Fruit fly (Drosophila melanogaster) whole organism, embryonic: ENCODE measurements around the gene Smvt.

Source experiments
- Adf1 ChIP-seq: fragments of 200-800 bp; sonication (Bioruptor generic); IDR thresholded peaks from 2 replicates; pipeline ENCODE4 v1.3.6; 2022; ENCODE audit warnings: missing biosample characterization, missing genetic modification characterization
- Atf3 ChIP-seq: fragments of 200-800 bp; sonication (Bioruptor generic); optimal IDR thresholded peaks from 3 replicates; lab custom pipeline; 2016; ENCODE audit warnings: missing biosample characterization, missing genetic modification characterization
- Atf6 ChIP-seq: fragments of 200-800 bp; sonication (Bioruptor generic); IDR thresholded peaks from 2 replicates; pipeline ENCODE4 v1.3.6; 2022; ENCODE audit warnings: missing biosample characterization, missing genetic modification characterization
- CG10565 ChIP-seq: fragments of 200-800 bp; sonication (Bioruptor generic); optimal IDR thresholded peaks from 3 replicates; lab custom pipeline; 2016; ENCODE audit warnings: missing biosample characterization, mild to moderate bottlenecking, missing genetic modification characterization
- CG12155 ChIP-seq: fragments of 200-800 bp; sonication (Bioruptor generic); optimal IDR thresholded peaks from 3 replicates; lab custom pipeline; 2016; ENCODE audit warnings: missing biosample characterization, missing genetic modification characterization
- CG12236 ChIP-seq: fragments of 200-800 bp; sonication (Bioruptor generic); optimal IDR thresholded peaks from 2 replicates; lab custom pipeline; 2016; ENCODE audit warnings: missing biosample characterization, missing genetic modification characterization
- CG13296 ChIP-seq: fragments of 200-800 bp; sonication (Bioruptor generic); optimal IDR thresholded peaks from 3 replicates; lab custom pipeline; 2018; ENCODE audit warnings: missing biosample characterization, mild to moderate bottlenecking, missing genetic modification characterization
- CG13624 ChIP-seq: fragments of 200-800 bp; sonication (Bioruptor generic); optimal IDR thresholded peaks from 2 replicates; lab custom pipeline; 2016; ENCODE audit warnings: missing biosample characterization, missing genetic modification characterization
- CG14441 ChIP-seq: fragments of 200-800 bp; sonication (Bioruptor generic); IDR thresholded peaks from 2 replicates; pipeline ENCODE4 v1.3.6; 2022; ENCODE audit warnings: missing biosample characterization, missing genetic modification characterization
- CG15696 ChIP-seq: fragments of 200-800 bp; sonication (Bioruptor generic); optimal IDR thresholded peaks from 2 replicates; lab custom pipeline; 2019; ENCODE audit warnings: missing biosample characterization, mild to moderate bottlenecking, missing genetic modification characterization, moderate library complexity
- CG16813 ChIP-seq: fragments of 200-800 bp; sonication (Bioruptor generic); IDR thresholded peaks from 3 replicates; pipeline ENCODE4 v1.3.6; 2022; ENCODE audit warnings: missing biosample characterization, missing genetic modification characterization; ENCODE audit not compliant: partially characterized antibody
- CG17612 ChIP-seq: fragments of 200-800 bp; sonication (Bioruptor generic); IDR thresholded peaks from 2 replicates; pipeline ENCODE4 v1.3.6; 2022; ENCODE audit warnings: missing biosample characterization, missing genetic modification characterization
- CG18476 ChIP-seq: fragments of 200-800 bp; sonication (Bioruptor generic); optimal IDR thresholded peaks from 2 replicates; lab custom pipeline; 2016; ENCODE audit warnings: missing biosample characterization, mild to moderate bottlenecking, missing genetic modification characterization
- CG3065 ChIP-seq: fragments of 200-800 bp; sonication (Bioruptor generic); optimal IDR thresholded peaks from 2 replicates; lab custom pipeline; 2016; ENCODE audit warnings: missing biosample characterization, missing genetic modification characterization
- CG31365 ChIP-seq: fragments of 200-800 bp; sonication (Bioruptor generic); optimal IDR thresholded peaks from 2 replicates; lab custom pipeline; 2018; ENCODE audit warnings: missing biosample characterization, mild to moderate bottlenecking, missing genetic modification characterization
- CG34422 ChIP-seq: fragments of 200-800 bp; sonication (Bioruptor generic); IDR thresholded peaks from 3 replicates; pipeline ENCODE4 v1.3.6; 2022; ENCODE audit warnings: missing biosample characterization, missing genetic modification characterization
- CG4707 ChIP-seq: fragments of 200-800 bp; sonication (Bioruptor generic); optimal IDR thresholded peaks from 2 replicates; lab custom pipeline; 2018; ENCODE audit warnings: missing biosample characterization, mild to moderate bottlenecking, missing genetic modification characterization, moderate library complexity
- CG4730 ChIP-seq: fragments of 200-800 bp; sonication (Bioruptor generic); IDR thresholded peaks from 2 replicates; pipeline ENCODE4 v1.3.6; 2022; ENCODE audit warnings: missing biosample characterization, missing genetic modification characterization
- CG5180 ChIP-seq: fragments of 200-800 bp; sonication (Bioruptor generic); optimal IDR thresholded peaks from 3 replicates; lab custom pipeline; 2017; ENCODE audit warnings: missing biosample characterization, missing genetic modification characterization, mild to moderate bottlenecking, moderate library complexity, missing genetic modification reagents
- CG6254 ChIP-seq: fragments of 200-800 bp; sonication (Bioruptor generic); optimal IDR thresholded peaks from 3 replicates; lab custom pipeline; 2017; ENCODE audit warnings: mild to moderate bottlenecking, missing biosample characterization, missing genetic modification reagents, missing genetic modification characterization
- CG6765 ChIP-seq: fragments of 200-800 bp; sonication (Bioruptor generic); optimal IDR thresholded peaks from 3 replicates; lab custom pipeline; 2017; ENCODE audit warnings: missing biosample characterization, mild to moderate bottlenecking, missing genetic modification characterization
- CG6791 ChIP-seq: fragments of 200-800 bp; sonication (Bioruptor generic); IDR thresholded peaks from 3 replicates; pipeline ENCODE4 v1.3.6; 2022; ENCODE audit warnings: missing biosample characterization, missing genetic modification characterization; ENCODE audit not compliant: partially characterized antibody
- CG8359 ChIP-seq: fragments of 200-800 bp; sonication (Bioruptor generic); optimal IDR thresholded peaks from 2 replicates; lab custom pipeline; 2017; ENCODE audit warnings: missing biosample characterization, mild to moderate bottlenecking, missing genetic modification characterization, borderline replicate concordance
- CG9876 ChIP-seq: fragments of 200-800 bp; sonication (Bioruptor generic); optimal IDR thresholded peaks from 2 replicates; lab custom pipeline; 2016; ENCODE audit warnings: missing biosample characterization, missing genetic modification characterization
- CTCF ChIP-seq: fragments of 200-800 bp; sonication (Bioruptor generic); optimal IDR thresholded peaks from 2 replicates; lab custom pipeline; 2017; ENCODE audit warnings: missing biosample characterization, mild to moderate bottlenecking, missing genetic modification characterization, moderate library complexity
- Camta ChIP-seq: fragments of 200-800 bp; sonication (Bioruptor generic); optimal IDR thresholded peaks from 2 replicates; lab custom pipeline; 2016; ENCODE audit warnings: missing biosample characterization, missing genetic modification characterization
- Dad ChIP-seq: fragments of 200-800 bp; sonication (Bioruptor generic); optimal IDR thresholded peaks from 3 replicates; lab custom pipeline; 2016; ENCODE audit warnings: missing biosample characterization, missing genetic modification characterization
- Eip74EF ChIP-seq, 2 experiments: fragments of 200-800 bp in 1 of 2; fragments of >200 bp in 1 of 2; sonication (Bioruptor generic) in 1 of 2; optimal IDR thresholded peaks; 2 replicates each; lab custom pipeline; 2017 to 2019; ENCODE audit warnings: missing biosample characterization in 2 of 2, missing genetic modification characterization in 2 of 2, mild to moderate bottlenecking in 1 of 2, moderate library complexity in 1 of 2
- HLH4C ChIP-seq: fragments of 200-800 bp; sonication (Bioruptor generic); IDR thresholded peaks from 3 replicates; pipeline ENCODE4 v1.3.6; 2022; ENCODE audit warnings: missing biosample characterization, missing genetic modification characterization; ENCODE audit not compliant: partially characterized antibody
- Mad ChIP-seq: fragments of 200-800 bp; sonication (Bioruptor generic); optimal IDR thresholded peaks from 2 replicates; lab custom pipeline; 2016; ENCODE audit warnings: missing biosample characterization, missing genetic modification characterization
- NFAT ChIP-seq: fragments of 200-800 bp; sonication (Bioruptor generic); IDR thresholded peaks from 2 replicates; pipeline ENCODE4 v1.3.6; 2022; ENCODE audit warnings: missing biosample characterization, missing genetic modification characterization
- Neu2 ChIP-seq: fragments of 200-800 bp; sonication (Bioruptor generic); optimal IDR thresholded peaks from 3 replicates; lab custom pipeline; 2016; ENCODE audit warnings: missing biosample characterization, missing genetic modification characterization, borderline replicate concordance
- Nf-YB ChIP-seq: fragments of 200-800 bp; sonication (Bioruptor generic); optimal IDR thresholded peaks from 3 replicates; lab custom pipeline; 2019; ENCODE audit warnings: missing biosample characterization, mild to moderate bottlenecking, missing genetic modification characterization, moderate library complexity
- Poxn ChIP-seq: fragments of 200-800 bp; sonication (Bioruptor generic); IDR thresholded peaks from 2 replicates; pipeline ENCODE4 v1.3.6; 2022; ENCODE audit warnings: missing biosample characterization, missing genetic modification characterization
- Ptx1 ChIP-seq: fragments of 200-800 bp; sonication (Bioruptor generic); IDR thresholded peaks from 2 replicates; pipeline ENCODE4 v1.3.6; 2022; ENCODE audit warnings: missing biosample characterization, missing genetic modification characterization
- Rfx ChIP-seq: fragments of 200-800 bp; sonication (Bioruptor generic); IDR thresholded peaks from 2 replicates; pipeline ENCODE4 v1.3.6; 2022; ENCODE audit warnings: missing biosample characterization, missing genetic modification characterization
- Stat92E ChIP-seq, 3 experiments: fragments of >200 bp in 2 of 3; fragments of 200-800 bp in 1 of 3; sonication (Bioruptor generic) in 1 of 3; optimal IDR thresholded peaks; 2 replicates each; lab custom pipeline; 2017 to 2019; ENCODE audit warnings: missing biosample characterization in 3 of 3, missing genetic modification characterization in 3 of 3, mild to moderate bottlenecking in 1 of 3, moderate library complexity in 1 of 3
- TFAM ChIP-seq: fragments of 200-800 bp; sonication (Bioruptor generic); optimal IDR thresholded peaks from 2 replicates; lab custom pipeline; 2017; ENCODE audit warnings: missing biosample characterization, missing genetic modification characterization, inconsistent platforms
- Tbp ChIP-seq: fragments of >200 bp; optimal IDR thresholded peaks from 2 replicates; lab custom pipeline; 2018; ENCODE audit warnings: missing biosample characterization, missing genetic modification characterization
- fd3F ChIP-seq: fragments of 200-800 bp; sonication (Bioruptor generic); optimal IDR thresholded peaks from 2 replicates; lab custom pipeline; 2018; ENCODE audit warnings: missing biosample characterization, mild to moderate bottlenecking, missing genetic modification characterization, moderate library complexity
- hb ChIP-seq: fragments of 200-800 bp; sonication (Bioruptor generic); IDR thresholded peaks from 3 replicates; pipeline ENCODE4 v1.3.6; 2022; ENCODE audit warnings: missing biosample characterization, missing genetic modification characterization; ENCODE audit not compliant: partially characterized antibody
- lola ChIP-seq, 3 experiments: fragments of >200 bp in 2 of 3; fragments of 200-800 bp in 1 of 3; sonication (Bioruptor generic) in 1 of 3; optimal IDR thresholded peaks; 2 replicates each; lab custom pipeline; 2017 to 2019; ENCODE audit warnings: missing biosample characterization in 3 of 3, missing genetic modification characterization in 3 of 3, mild to moderate bottlenecking in 1 of 3, moderate library complexity in 1 of 3
- sd ChIP-seq: fragments of 200-800 bp; sonication (Bioruptor generic); optimal IDR thresholded peaks from 3 replicates; lab custom pipeline; 2018; ENCODE audit warnings: missing biosample characterization, mild to moderate bottlenecking, missing genetic modification characterization, moderate library complexity
- slp2 ChIP-seq: fragments of 200-800 bp; sonication (Bioruptor generic); optimal IDR thresholded peaks from 2 replicates; lab custom pipeline; 2016; ENCODE audit warnings: missing biosample characterization, missing genetic modification characterization
- sug ChIP-seq: fragments of 200-800 bp; optimal IDR thresholded peaks from 2 replicates; lab custom pipeline; 2019; ENCODE audit warnings: missing biosample characterization, mild to moderate bottlenecking, missing genetic modification characterization, moderate library complexity
- tap ChIP-seq: fragments of 200-800 bp; optimal IDR thresholded peaks from 3 replicates; lab custom pipeline; 2019; ENCODE audit warnings: missing biosample characterization, mild to moderate bottlenecking, missing genetic modification characterization, moderate library complexity
- trh ChIP-seq: fragments of 200-800 bp; sonication (Bioruptor generic); optimal IDR thresholded peaks from 2 replicates; lab custom pipeline; 2016; ENCODE audit warnings: missing biosample characterization, missing genetic modification characterization
- usp ChIP-seq: fragments of >200 bp; optimal IDR thresholded peaks from 2 replicates; lab custom pipeline; 2017; ENCODE audit warnings: missing biosample characterization, missing genetic modification characterization
- wdn ChIP-seq: fragments of 200-800 bp; sonication (Bioruptor generic); IDR thresholded peaks from 2 replicates; pipeline ENCODE4 v1.3.6; 2022; ENCODE audit warnings: missing biosample characterization, missing genetic modification characterization
- yki ChIP-seq: fragments of >200 bp; optimal IDR thresholded peaks from 3 replicates; lab custom pipeline; 2018

Smvt gene

dm6 chr3R:31723206-31723933, 38.0 kb downstream of the Smvt start (continued):
- TF ChIP-seq CG18476 (GFP tag; lab: Kevin White, UChicago) (no peak), Tbp (no peak), sd (tag; lab: Kevin White, UChicago) (peak; percentile 78), tap (tag; lab: Kevin White, UChicago) (peak; percentile 23), Mad (no peak), CTCF (no peak), CG4730 (GFP tag; lab: Robert Waterston, UW) (no peak), Ptx1 (GFP tag; lab: Robert Waterston, UW) (peak; percentile 35; the same call in 1 of the 2 replicates), hb (GFP tag; lab: Robert Waterston, UW) (no peak), CG17612 (GFP tag; lab: Robert Waterston, UW) (no peak), CG6791 (GFP tag; lab: Robert Waterston, UW) (no peak), CG12236 (no peak), TFAM (no peak), CG16813 (GFP tag; lab: Robert Waterston, UW) (no peak), CG10565 (no peak), lola (GFP tag; optimal IDR thresholded peaks at IDR 0.05; lab: Kevin White, UChicago) (peak in 1 of 3 experiments; percentile 5), CG9876 (no peak), HLH4C (GFP tag; lab: Robert Waterston, UW) (no peak), CG12155 (peak; percentile 17), CG13296 (GFP tag; lab: Kevin White, UChicago) (no peak), Nf-YB (no peak), fd3F (GFP tag; lab: Kevin White, UChicago) (no peak), CG13624 (no peak), Atf6 (GFP tag; lab: Robert Waterston, UW) (no peak), Eip74EF (GFP tag; optimal IDR thresholded peaks at IDR 0.05; lab: Kevin White, UChicago) (no peak), CG6765 (GFP tag; lab: Kevin White, UChicago) (peak; percentile 27), CG6254 (GFP tag; lab: Kevin White, UChicago) (no peak), CG8359 (GFP tag; lab: Kevin White, UChicago) (no peak), CG3065 (GFP tag; lab: Kevin White, UChicago) (no peak), Rfx (GFP tag; lab: Robert Waterston, UW) (peak; percentile 29; the same call in 1 of the 2 replicates), Atf3 (GFP tag; lab: Kevin White, UChicago) (no peak), Poxn (GFP tag; lab: Robert Waterston, UW) (no peak), usp (GFP tag; lab: Kevin White, UChicago) (no peak), CG34422 (GFP tag; lab: Robert Waterston, UW) (0 out of 3 replicates have a peak, but pooled peaks have one; percentile 7), sug (tag; lab: Kevin White, UChicago) (no peak), CG4707 (no peak), CG15696 (tag; lab: Kevin White, UChicago) (no peak), CG31365 (tag; lab: Kevin White, UChicago) (no peak), Camta (peak; percentile 29), CG5180 (no peak), Stat92E (GFP tag; optimal IDR thresholded peaks at IDR 0.05; lab: Kevin White, UChicago) (no peak), trh (GFP tag; lab: Kevin White, UChicago) (no peak), CG14441 (no peak), yki (lab: Kevin White, UChicago) (no peak), Adf1 (GFP tag; lab: Robert Waterston, UW) (peak; percentile 84), slp2 (GFP tag; lab: Kevin White, UChicago) (no peak), NFAT (no peak), wdn (no peak), Dad (no peak), Neu2 (GFP tag; lab: Kevin White, UChicago) (no peak)
